Fruit fly (Drosophila melanogaster) whole organism, embryonic: Measurements from ENCODE around the gene cpb.

Source experiments
- Atf3 ChIP-seq: fragments of 200-800 bp; sonication (Bioruptor generic); optimal IDR thresholded peaks from 3 replicates; lab custom pipeline; 2016; ENCODE audit warnings: missing biosample characterization, missing genetic modification characterization
- B-H2 ChIP-seq: fragments of 200-800 bp; sonication (Bioruptor generic); optimal IDR thresholded peaks from 2 replicates; lab custom pipeline; 2018; ENCODE audit warnings: missing biosample characterization, mild to moderate bottlenecking, missing genetic modification characterization
- Bgb ChIP-seq: fragments of 200-800 bp; sonication (Bioruptor generic); IDR thresholded peaks from 2 replicates; pipeline ENCODE4 v1.3.6; 2022; ENCODE audit warnings: missing biosample characterization, missing genetic modification characterization; ENCODE audit not compliant: partially characterized antibody
- CG10431 ChIP-seq: fragments of 200-800 bp; sonication (Bioruptor generic); optimal IDR thresholded peaks from 3 replicates; lab custom pipeline; 2018; ENCODE audit warnings: missing biosample characterization, mild to moderate bottlenecking, missing genetic modification characterization
- CG12236 ChIP-seq: fragments of 200-800 bp; sonication (Bioruptor generic); optimal IDR thresholded peaks from 2 replicates; lab custom pipeline; 2016; ENCODE audit warnings: missing biosample characterization, missing genetic modification characterization
- CG12769 ChIP-seq: fragments of 200-800 bp; sonication (Bioruptor generic); optimal IDR thresholded peaks from 2 replicates; lab custom pipeline; 2019; ENCODE audit warnings: missing biosample characterization, mild to moderate bottlenecking, missing genetic modification characterization, moderate library complexity
- CG14965 ChIP-seq: fragments of 200-800 bp; sonication (Bioruptor generic); optimal IDR thresholded peaks from 2 replicates; lab custom pipeline; 2016; ENCODE audit warnings: missing biosample characterization, missing genetic modification characterization, borderline replicate concordance
- CG17829 ChIP-seq: fragments of 200-800 bp; optimal IDR thresholded peaks from 2 replicates; lab custom pipeline; 2019; ENCODE audit warnings: missing biosample characterization, mild to moderate bottlenecking, missing genetic modification characterization, moderate library complexity
- CG1792 ChIP-seq: fragments of 200-800 bp; sonication (Bioruptor generic); optimal IDR thresholded peaks from 2 replicates; lab custom pipeline; 2016; ENCODE audit warnings: missing biosample characterization, missing genetic modification characterization
- CG18262 ChIP-seq: fragments of 200-800 bp; optimal IDR thresholded peaks from 3 replicates; lab custom pipeline; 2019; ENCODE audit warnings: missing biosample characterization, mild to moderate bottlenecking, missing genetic modification characterization, moderate library complexity
- CG18764 ChIP-seq: fragments of 200-800 bp; sonication (Bioruptor generic); optimal IDR thresholded peaks from 3 replicates; lab custom pipeline; 2016; ENCODE audit warnings: missing biosample characterization, missing genetic modification characterization
- CG30020 ChIP-seq: fragments of 200-800 bp; optimal IDR thresholded peaks from 2 replicates; lab custom pipeline; 2019; ENCODE audit warnings: missing biosample characterization, mild to moderate bottlenecking, missing genetic modification characterization, moderate library complexity
- CG32532 ChIP-seq: fragments of 200-800 bp; sonication (Bioruptor generic); IDR thresholded peaks from 2 replicates; pipeline ENCODE4 v1.3.6; 2022; ENCODE audit warnings: missing biosample characterization, missing genetic modification characterization
- CG33213 ChIP-seq: fragments of 200-800 bp; sonication (Bioruptor generic); optimal IDR thresholded peaks from 3 replicates; lab custom pipeline; 2016; ENCODE audit warnings: missing biosample characterization, missing genetic modification characterization
- CG3838 ChIP-seq: fragments of 200-800 bp; sonication (Bioruptor generic); optimal IDR thresholded peaks from 3 replicates; lab custom pipeline; 2016; ENCODE audit warnings: missing biosample characterization, missing genetic modification characterization
- CG4360 ChIP-seq: fragments of 200-800 bp; sonication (Bioruptor generic); IDR thresholded peaks from 2 replicates; pipeline ENCODE4 v1.3.6; 2022; ENCODE audit warnings: missing biosample characterization, missing genetic modification characterization
- CG4424 ChIP-seq: fragments of 200-800 bp; sonication (Bioruptor generic); optimal IDR thresholded peaks from 3 replicates; lab custom pipeline; 2016; ENCODE audit warnings: missing biosample characterization, missing genetic modification characterization
- CG4707 ChIP-seq: fragments of 200-800 bp; sonication (Bioruptor generic); optimal IDR thresholded peaks from 2 replicates; lab custom pipeline; 2018; ENCODE audit warnings: missing biosample characterization, mild to moderate bottlenecking, missing genetic modification characterization, moderate library complexity
- CG7928 ChIP-seq: fragments of 200-800 bp; sonication (Bioruptor generic); optimal IDR thresholded peaks from 2 replicates; lab custom pipeline; 2017; ENCODE audit warnings: missing biosample characterization, mild to moderate bottlenecking, missing genetic modification characterization
- CG8924 ChIP-seq: fragments of 200-800 bp; optimal IDR thresholded peaks from 3 replicates; lab custom pipeline; 2019; ENCODE audit warnings: missing biosample characterization, mild to moderate bottlenecking, missing genetic modification characterization, moderate library complexity
- CG9817 ChIP-seq: fragments of 200-800 bp; sonication (Bioruptor generic); optimal IDR thresholded peaks from 2 replicates; lab custom pipeline; 2018; ENCODE audit warnings: missing biosample characterization, mild to moderate bottlenecking, missing genetic modification characterization, moderate library complexity
- Camta ChIP-seq: fragments of 200-800 bp; sonication (Bioruptor generic); optimal IDR thresholded peaks from 2 replicates; lab custom pipeline; 2016; ENCODE audit warnings: missing biosample characterization, missing genetic modification characterization
- Dbx ChIP-seq: fragments of 200-800 bp; sonication (Bioruptor generic); IDR thresholded peaks from 3 replicates; pipeline ENCODE4 v1.3.6; 2022; ENCODE audit warnings: missing biosample characterization, missing genetic modification characterization
- Doc2 ChIP-seq: fragments of 200-800 bp; sonication (Bioruptor generic); IDR thresholded peaks from 2 replicates; pipeline ENCODE4 v1.3.6; 2022; ENCODE audit warnings: missing biosample characterization, missing genetic modification characterization
- Doc3 ChIP-seq: fragments of 200-800 bp; sonication (Bioruptor generic); IDR thresholded peaks from 3 replicates; pipeline ENCODE4 v1.3.6; 2022; ENCODE audit warnings: missing biosample characterization, missing genetic modification characterization; ENCODE audit not compliant: partially characterized antibody
- Fer1 ChIP-seq: fragments of 200-800 bp; sonication (Bioruptor generic); optimal IDR thresholded peaks from 2 replicates; lab custom pipeline; 2017; ENCODE audit warnings: missing biosample characterization, mild to moderate bottlenecking, missing genetic modification characterization
- GATAe ChIP-seq: fragments of 200-800 bp; sonication (Bioruptor generic); conservative IDR thresholded peaks from 2 replicates; pipeline ENCODE4 v1.3.6; 2022; ENCODE audit warnings: missing biosample characterization, missing genetic modification characterization
- HmgZ ChIP-seq: fragments of 200-800 bp; sonication (Bioruptor generic); optimal IDR thresholded peaks from 2 replicates; lab custom pipeline; 2018; ENCODE audit warnings: missing biosample characterization, mild to moderate bottlenecking, missing genetic modification characterization
- Hmx ChIP-seq: fragments of 200-800 bp; sonication (Bioruptor generic); optimal IDR thresholded peaks from 2 replicates; lab custom pipeline; 2016; ENCODE audit warnings: missing biosample characterization, missing genetic modification characterization
- Kr ChIP-seq: fragments of 200-800 bp; sonication (Bioruptor generic); optimal IDR thresholded peaks from 2 replicates; lab custom pipeline; 2017; ENCODE audit warnings: missing biosample characterization, mild to moderate bottlenecking, missing genetic modification characterization
- Lpt ChIP-seq: fragments of >200 bp; optimal IDR thresholded peaks from 2 replicates; lab custom pipeline; 2018; ENCODE audit warnings: missing biosample characterization, missing genetic modification characterization
- Optix ChIP-seq: fragments of 200-800 bp; sonication (Bioruptor generic); IDR thresholded peaks from 3 replicates; pipeline ENCODE4 v1.3.6; 2022; ENCODE audit warnings: missing biosample characterization, missing genetic modification characterization
- PHDP ChIP-seq: fragments of 200-800 bp; sonication (Bioruptor generic); optimal IDR thresholded peaks from 3 replicates; lab custom pipeline; 2018; ENCODE audit warnings: missing biosample characterization, mild to moderate bottlenecking, missing genetic modification characterization, moderate library complexity
- caup ChIP-seq: fragments of 200-800 bp; sonication (Bioruptor generic); optimal IDR thresholded peaks from 3 replicates; lab custom pipeline; 2017; ENCODE audit warnings: missing biosample characterization, mild to moderate bottlenecking, missing genetic modification characterization, moderate library complexity; ENCODE audit not compliant: severe bottlenecking
- chm ChIP-seq: fragments of 200-800 bp; sonication (Bioruptor generic); IDR thresholded peaks from 2 replicates; pipeline ENCODE4 v1.3.6; 2022; ENCODE audit warnings: missing biosample characterization, missing genetic modification characterization
- chn ChIP-seq: fragments of 200-800 bp; sonication (Bioruptor generic); optimal IDR thresholded peaks from 2 replicates; lab custom pipeline; 2016; ENCODE audit warnings: missing biosample characterization, missing genetic modification characterization
- dpn ChIP-seq, 2 experiments: fragments of 200-800 bp; sonication (Bioruptor generic); optimal IDR thresholded peaks; 3 replicates each; lab custom pipeline; 2016; ENCODE audit warnings: missing biosample characterization in 2 of 2, missing genetic modification characterization in 2 of 2
- eve ChIP-seq, 2 experiments: fragments of >200 bp; optimal IDR thresholded peaks; 2 replicates each; lab custom pipeline; 2017; ENCODE audit warnings: missing biosample characterization in 2 of 2, missing genetic modification characterization in 2 of 2
- eyg ChIP-seq: fragments of 200-800 bp; sonication (Bioruptor generic); optimal IDR thresholded peaks from 3 replicates; lab custom pipeline; 2016; ENCODE audit warnings: missing biosample characterization, missing genetic modification characterization
- fu2 ChIP-seq: fragments of 200-800 bp; sonication (Bioruptor generic); optimal IDR thresholded peaks from 2 replicates; lab custom pipeline; 2016; ENCODE audit warnings: missing biosample characterization, missing genetic modification characterization
- kah ChIP-seq: fragments of 200-800 bp; sonication (Bioruptor generic); optimal IDR thresholded peaks from 2 replicates; lab custom pipeline; 2018; ENCODE audit warnings: missing biosample characterization, mild to moderate bottlenecking, missing genetic modification characterization
- ken ChIP-seq: fragments of 200-800 bp; sonication (Bioruptor generic); IDR thresholded peaks from 3 replicates; pipeline ENCODE4 v1.3.6; 2022; ENCODE audit warnings: missing biosample characterization, missing genetic modification characterization
- mld ChIP-seq: fragments of 200-800 bp; sonication (Bioruptor generic); IDR thresholded peaks from 3 replicates; pipeline ENCODE4 v1.3.6; 2022; ENCODE audit warnings: missing biosample characterization, missing genetic modification characterization; ENCODE audit not compliant: partially characterized antibody
- nerfin-1 ChIP-seq: fragments of 200-800 bp; sonication (Bioruptor generic); optimal IDR thresholded peaks from 3 replicates; lab custom pipeline; 2019; ENCODE audit warnings: missing biosample characterization, mild to moderate bottlenecking, missing genetic modification characterization, moderate library complexity
- repo ChIP-seq: fragments of 200-800 bp; sonication (Bioruptor generic); optimal IDR thresholded peaks from 2 replicates; lab custom pipeline; 2016; ENCODE audit warnings: missing biosample characterization, missing genetic modification characterization
- sens-2 ChIP-seq: fragments of 200-800 bp; sonication (Bioruptor generic); IDR thresholded peaks from 2 replicates; pipeline ENCODE4 v1.3.6; 2022; ENCODE audit warnings: missing biosample characterization, missing genetic modification characterization
- slbo ChIP-seq: fragments of 200-800 bp; sonication (Bioruptor generic); IDR thresholded peaks from 2 replicates; pipeline ENCODE4 v1.3.6; 2022; ENCODE audit warnings: missing biosample characterization, missing genetic modification characterization
- ttk ChIP-seq: fragments of 200-800 bp; sonication (Bioruptor generic); IDR thresholded peaks from 2 replicates; pipeline ENCODE4 v2.1.2; 2022; ENCODE audit warnings: missing biosample characterization, missing genetic modification characterization
- vnd ChIP-seq: fragments of 200-800 bp; sonication (Bioruptor generic); IDR thresholded peaks from 3 replicates; pipeline ENCODE4 v1.3.6; 2022; ENCODE audit warnings: missing biosample characterization, missing genetic modification characterization; ENCODE audit not compliant: partially characterized antibody
- vvl ChIP-seq: fragments of 200-800 bp; sonication (Bioruptor generic); IDR thresholded peaks from 2 replicates; pipeline ENCODE4 v1.3.6; 2022; ENCODE audit warnings: missing biosample characterization, missing genetic modification characterization
- wor ChIP-seq: fragments of 200-800 bp; sonication (Bioruptor generic); IDR thresholded peaks from 2 replicates; pipeline ENCODE4 v1.3.6; 2022; ENCODE audit warnings: missing biosample characterization, missing genetic modification characterization

cpb gene

DNA sequence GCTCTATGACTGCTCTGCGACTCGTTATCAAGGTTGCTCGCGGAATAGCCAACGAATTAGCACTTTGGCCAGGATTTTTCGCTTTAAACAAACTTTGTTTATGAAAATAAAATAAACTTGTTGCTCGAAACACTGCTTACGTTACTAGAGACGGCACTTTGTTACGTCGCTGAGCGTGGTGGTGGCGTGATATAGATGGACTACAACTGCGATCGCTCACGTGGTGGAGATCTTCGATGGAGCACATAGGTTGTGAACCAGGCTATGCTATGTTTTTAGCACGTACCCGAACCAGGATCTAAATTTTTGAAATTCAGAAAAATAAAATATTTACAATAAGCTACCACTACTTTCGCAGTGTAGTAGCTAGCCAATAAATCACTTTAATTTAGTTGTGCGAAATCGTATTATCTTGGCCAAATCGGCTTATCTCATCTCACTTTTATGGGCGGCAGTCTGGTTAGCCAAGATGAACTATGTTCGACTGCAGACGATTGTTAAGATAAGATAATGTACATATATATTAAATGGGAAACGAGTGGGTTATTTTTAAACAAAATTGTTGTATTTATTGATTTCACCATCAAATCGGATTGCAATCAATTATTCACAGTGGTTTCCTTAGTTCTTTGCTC is 11.1 kb downstream of the cpb start, which contains the start of gene frtz (continued):
- TF ChIP-seq CG4707 (GFP tag; lab: Kevin White, UChicago) = no peak
- no peak for TF ChIP-seq Atf3 (GFP tag; lab: Kevin White, UChicago)
- no peak for TF ChIP-seq CG14965 (GFP tag; lab: Kevin White, UChicago)
- TF ChIP-seq B-H2 (GFP tag; lab: Kevin White, UChicago) = no peak
- peak; percentile 29 for TF ChIP-seq CG17829 (tag; lab: Kevin White, UChicago)
- no peak for TF ChIP-seq sens-2 (GFP tag; lab: Robert Waterston, UW)
- peak; percentile 68 for TF ChIP-seq vnd
- TF ChIP-seq Camta = no peak
- TF ChIP-seq ken (GFP tag; lab: Robert Waterston, UW) = no peak
- TF ChIP-seq CG18262 (tag; lab: Kevin White, UChicago) = no peak
- no peak for TF ChIP-seq chn
- no peak for TF ChIP-seq Optix (GFP tag; lab: Robert Waterston, UW)
- TF ChIP-seq GATAe (GFP tag; lab: Robert Waterston, UW) = no peak
- no peak for TF ChIP-seq ttk (GFP tag; lab: Robert Waterston, UW)
- TF ChIP-seq CG18764 = no peak
- peak; percentile 90 for TF ChIP-seq Bgb
- TF ChIP-seq CG33213 (GFP tag; lab: Kevin White, UChicago) = peak; percentile 21
- TF ChIP-seq CG3838 (GFP tag; lab: Kevin White, UChicago) = no peak
- no peak for TF ChIP-seq CG7928 (GFP tag; lab: Kevin White, UChicago)
- TF ChIP-seq CG30020 = no peak
- peak; percentile 19; the same call in 1 of the 2 replicates for TF ChIP-seq CG32532 (GFP tag; lab: Robert Waterston, UW)
- TF ChIP-seq CG1792 = no peak
- TF ChIP-seq PHDP (tag; lab: Kevin White, UChicago) = no peak
- TF ChIP-seq nerfin-1 (tag; lab: Kevin White, UChicago) = no peak
- TF ChIP-seq chm (GFP tag; lab: Robert Waterston, UW) = peak; percentile 15; the same call in 1 of the 2 replicates
- peak; percentile 62 for TF ChIP-seq Doc3 (GFP tag; lab: Robert Waterston, UW)
- TF ChIP-seq eyg (GFP tag; lab: Kevin White, UChicago) = no peak
- TF ChIP-seq slbo (GFP tag; lab: Robert Waterston, UW) = peak; percentile 43; the same call in 1 of the 2 replicates
- TF ChIP-seq repo = no peak
- TF ChIP-seq vvl (GFP tag; lab: Robert Waterston, UW) = no peak
- TF ChIP-seq CG4424 (GFP tag; lab: Kevin White, UChicago) = no peak
- no peak for TF ChIP-seq kah (GFP tag; lab: Kevin White, UChicago)
- peak; percentile 9 for TF ChIP-seq CG9817 (tag; lab: Kevin White, UChicago)
- TF ChIP-seq CG4360 = no peak
- TF ChIP-seq CG12236 (GFP tag; lab: Kevin White, UChicago) = no peak
- TF ChIP-seq Fer1 = no peak
- peak in 1 of 2 experiments; percentile 44 for TF ChIP-seq dpn (GFP tag; optimal IDR thresholded peaks at IDR 0.05; lab: Kevin White, UChicago)
- peak; percentile 81; the same call in 2 of the 3 replicates for TF ChIP-seq mld
- no peak for TF ChIP-seq CG10431 (GFP tag; lab: Kevin White, UChicago)
- TF ChIP-seq HmgZ (tag; lab: Kevin White, UChicago) = peak; percentile 60
- TF ChIP-seq CG8924 (tag; lab: Kevin White, UChicago) = peak; percentile 5
- TF ChIP-seq Doc2 (GFP tag; lab: Robert Waterston, UW) = no peak
- no peak for TF ChIP-seq Lpt (GFP tag; lab: Kevin White, UChicago)
- TF ChIP-seq caup (GFP tag; lab: Kevin White, UChicago) = no peak
- TF ChIP-seq fu2 = no peak
- TF ChIP-seq Kr (GFP tag; lab: Kevin White, UChicago) = no peak
- TF ChIP-seq eve (GFP tag; optimal IDR thresholded peaks at IDR 0.05; lab: Kevin White, UChicago) = no peak
- no peak for TF ChIP-seq CG12769
- TF ChIP-seq wor (GFP tag; lab: Robert Waterston, UW) = no peak
- no peak for TF ChIP-seq Hmx
- peak; percentile 42; the same call in 1 of the 3 replicates for TF ChIP-seq Dbx (GFP tag; lab: Robert Waterston, UW)
